Fruit fly (Drosophila melanogaster) whole organism: Measurements from ENCODE around the gene CG4991.

Experiments used
- CG8478 ChIP-seq: fragments of >200 bp; optimal IDR thresholded peaks from 2 replicates; lab custom pipeline; 2018; ENCODE audit warnings: inconsistent platforms
- Dll ChIP-seq: fragments of >200 bp; optimal IDR thresholded peaks from 2 replicates; lab custom pipeline; 2017
- EcR ChIP-seq, 2 experiments: fragments of >200 bp; optimal IDR thresholded peaks; 2 replicates each; lab custom pipeline; 2017; ENCODE audit warnings: missing biosample characterization in 2 of 2, missing genetic modification characterization in 2 of 2, missing genetic modification reagents in 2 of 2
- pan ChIP-seq: fragments of >200 bp; optimal IDR thresholded peaks from 2 replicates; lab custom pipeline; 2017
- psq ChIP-seq: fragments of >200 bp; optimal IDR thresholded peaks from 2 replicates; lab custom pipeline; 2017
- usp ChIP-seq: fragments of >200 bp; optimal IDR thresholded peaks from 2 replicates; lab custom pipeline; 2017; ENCODE audit warnings: missing biosample characterization, missing genetic modification characterization, mixed read lengths

The CG4991 gene

dm6 chrX:17121600-17121999 is 29.9 kb downstream of the CG4991 start:
- TF ChIP-seq CG8478 = no peak
- no peak for TF ChIP-seq Dll (lab: Kevin White, UChicago)
- no peak for TF ChIP-seq pan (lab: Kevin White, UChicago)
- TF ChIP-seq usp (GFP tag; lab: Kevin White, UChicago) = no peak
- no peak for TF ChIP-seq psq
- TF ChIP-seq EcR (GFP tag; optimal IDR thresholded peaks at IDR 0.05; lab: Kevin White, UChicago) = no peak

- no peak for TF ChIP-seq Dll (lab: Kevin White, UChicago)
- TF ChIP-seq pan (lab: Kevin White, UChicago) = no peak
- no peak for TF ChIP-seq CG8478
- no peak for TF ChIP-seq EcR (GFP tag; optimal IDR thresholded peaks at IDR 0.05; lab: Kevin White, UChicago)
- no peak for TF ChIP-seq usp (GFP tag; lab: Kevin White, UChicago)
- no peak for TF ChIP-seq psq
These were observed 30.9 kb downstream of the CG4991 start for dm6 chrX:17122425-17123094.

- TF ChIP-seq usp (GFP tag; lab: Kevin White, UChicago) = no peak
- no peak for TF ChIP-seq pan (lab: Kevin White, UChicago)
- TF ChIP-seq Dll (lab: Kevin White, UChicago) = no peak
- TF ChIP-seq psq = no peak
- no peak for TF ChIP-seq CG8478
- TF ChIP-seq EcR (GFP tag; optimal IDR thresholded peaks at IDR 0.05; lab: Kevin White, UChicago) = no peak
These were observed 32.0 kb downstream of the CG4991 start for dm6 chrX:17123545-17124203.

dm6 chrX:17125017-17125821 is 33.6 kb downstream of the CG4991 start:
- TF ChIP-seq EcR (GFP tag; optimal IDR thresholded peaks at IDR 0.05; lab: Kevin White, UChicago) = no peak
- TF ChIP-seq psq = no peak
- no peak for TF ChIP-seq CG8478
- TF ChIP-seq pan (lab: Kevin White, UChicago) = no peak

dm6 chrX:17129733-17130466 is 38.2 kb downstream of the CG4991 start:
- TF ChIP-seq Dll (lab: Kevin White, UChicago) = no peak
- no peak for TF ChIP-seq psq
- no peak for TF ChIP-seq EcR (GFP tag; optimal IDR thresholded peaks at IDR 0.05; lab: Kevin White, UChicago)
- no peak for TF ChIP-seq usp (GFP tag; lab: Kevin White, UChicago)
- no peak for TF ChIP-seq pan (lab: Kevin White, UChicago)

dm6 chrX:17132685-17133084 is 41.0 kb downstream of the CG4991 start:
- TF ChIP-seq CG8478 (no peak), usp (GFP tag; lab: Kevin White, UChicago) (no peak), EcR (GFP tag; optimal IDR thresholded peaks at IDR 0.05; lab: Kevin White, UChicago) (no peak), psq (no peak), Dll (lab: Kevin White, UChicago) (no peak), pan (lab: Kevin White, UChicago) (no peak)

dm6 chrX:17142940-17143534 is 51.4 kb downstream of the CG4991 start, which contains the start of the genes mei-217 and mei-218:
Gene mei-217, minus strand, starts transcription at chrX:17142990.
Gene mei-218, minus strand, starts transcription at chrX:17142990.
- TF ChIP-seq EcR (GFP tag; optimal IDR thresholded peaks at IDR 0.05; lab: Kevin White, UChicago) = no peak
- TF ChIP-seq CG8478 = no peak
- TF ChIP-seq pan (lab: Kevin White, UChicago) = no peak
- no peak for TF ChIP-seq psq
- no peak for TF ChIP-seq usp (GFP tag; lab: Kevin White, UChicago)
- TF ChIP-seq Dll (lab: Kevin White, UChicago) = no peak

- TF ChIP-seq EcR (GFP tag; optimal IDR thresholded peaks at IDR 0.05; lab: Kevin White, UChicago) (no peak), usp (GFP tag; lab: Kevin White, UChicago) (no peak), psq (no peak), CG8478 (no peak), Dll (lab: Kevin White, UChicago) (no peak), pan (lab: Kevin White, UChicago) (no peak)
These were observed 54.9 kb downstream of the CG4991 start for dm6 chrX:17146529-17146928.

- TF ChIP-seq psq = no peak
- TF ChIP-seq CG8478 = no peak
- no peak for TF ChIP-seq pan (lab: Kevin White, UChicago)
- no peak for TF ChIP-seq usp (GFP tag; lab: Kevin White, UChicago)
These were observed 56.5 kb downstream of the CG4991 start, which contains the start of gene RpS5a for dm6 chrX:17147983-17148637. Gene RpS5a, minus strand, starts transcription at chrX:17148264.

- TF ChIP-seq usp (GFP tag; lab: Kevin White, UChicago) = no peak
- no peak for TF ChIP-seq pan (lab: Kevin White, UChicago)
- no peak for TF ChIP-seq psq
- TF ChIP-seq Dll (lab: Kevin White, UChicago) = no peak
These were observed 57.3 kb downstream of the CG4991 start, which contains the start of gene Chchd2 for dm6 chrX:17148951-17149449. Gene Chchd2, plus strand, starts transcription at chrX:17149001.
